Fruit fly (Drosophila melanogaster): Measurements from ENCODE around the gene RpL32.

- TF ChIP-seq tj (GFP tag; optimal IDR thresholded peaks at IDR 0.05) (no peak), Clk (GFP tag; optimal IDR thresholded peaks at IDR 0.05) (no peak), CG1620 (GFP tag; optimal IDR thresholded peaks at IDR 0.05) (no peak), kay (GFP tag; ENCODE audit: borderline replicate concordance) (no peak), pad (GFP tag; optimal IDR thresholded peaks at IDR 0.05) (no peak), CG5204 (GFP tag; optimal IDR thresholded peaks at IDR 0.05) (no peak), CG11617 (GFP tag; optimal IDR thresholded peaks at IDR 0.05) (no peak), CG14711 (tag; optimal IDR thresholded peaks at IDR 0.05) (no peak), bab1 (GFP tag; optimal IDR thresholded peaks at IDR 0.05) (no peak), Mnt (GFP tag; optimal IDR thresholded peaks at IDR 0.05) (no peak), CG12768 (GFP tag; optimal IDR thresholded peaks at IDR 0.05) (no peak), CG33017 (tag; optimal IDR thresholded peaks at IDR 0.05) (no peak)
These were observed 5.1 kb downstream of the RpL32 start for dm6 chr3R:30040879-30041278.

All from whole organism, adult.